Worm (Caenorhabditis elegans) whole organism, L3 larva: Measurements from ENCODE around the gene F21H7.12.

Experiments used
- R02D3.7 ChIP-seq: fragments of 150-350 bp; optimal IDR thresholded peaks from 2 replicates; lab custom pipeline; 2014; ENCODE audit warnings: missing biosample characterization, missing genetic modification characterization
- nhr-237 ChIP-seq: fragments of 150-350 bp; optimal IDR thresholded peaks from 2 replicates; lab custom pipeline; 2014; ENCODE audit warnings: missing biosample characterization, missing genetic modification characterization

DNA sequence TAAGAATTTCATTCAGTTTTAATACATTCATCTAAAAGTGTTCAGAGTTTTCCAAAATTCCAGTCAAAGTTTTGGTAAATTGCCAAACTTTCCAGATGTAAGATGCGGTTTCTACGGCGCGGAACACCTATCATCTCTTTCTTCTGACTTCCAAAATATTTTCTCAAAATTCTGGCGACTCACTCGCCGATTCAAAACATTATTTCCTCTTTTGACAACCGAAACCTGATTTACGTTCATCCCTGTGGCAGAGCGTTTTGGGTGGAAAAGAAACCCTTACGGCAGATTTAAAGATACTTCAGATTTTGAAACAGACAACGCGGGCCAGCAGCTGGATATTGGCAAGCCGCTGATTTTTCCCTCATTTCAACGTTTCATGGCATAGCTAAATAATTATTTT lies 31.9 kb upstream of the F21H7.12 start, which contains the start of gene F11A5.5:
- no peak for TF ChIP-seq R02D3.7 (tag; lab: Kevin White, UChicago)
- no peak for TF ChIP-seq nhr-237 (tag; lab: Kevin White, UChicago)
